Fruit fly (Drosophila melanogaster): ENCODE measurements around the gene colt.

The colt gene

dm6 chr2L:2734215-2734614, 35.7 kb downstream of the colt start:
- TF ChIP-seq pan (optimal IDR thresholded peaks at IDR 0.05) (no peak), CG8478 (optimal IDR thresholded peaks at IDR 0.05) (no peak), psq (optimal IDR thresholded peaks at IDR 0.05) (no peak), EcR (GFP tag; optimal IDR thresholded peaks at IDR 0.05) (no peak)

- no peak for TF ChIP-seq EcR (GFP tag; optimal IDR thresholded peaks at IDR 0.05)
- TF ChIP-seq usp (GFP tag; optimal IDR thresholded peaks at IDR 0.05) = no peak
- no peak for TF ChIP-seq psq (optimal IDR thresholded peaks at IDR 0.05)
- no peak for TF ChIP-seq pan (optimal IDR thresholded peaks at IDR 0.05)
Observed at dm6 chr2L:2732139-2732830, 37.6 kb downstream of the colt start.

dm6 chr2L:2731370-2732138, 38.3 kb downstream of the colt start:
- TF ChIP-seq EcR (GFP tag; optimal IDR thresholded peaks at IDR 0.05) = no peak
- TF ChIP-seq CG8478 (optimal IDR thresholded peaks at IDR 0.05) = no peak
- no peak for TF ChIP-seq Dll (optimal IDR thresholded peaks at IDR 0.05)
- TF ChIP-seq pan (optimal IDR thresholded peaks at IDR 0.05) = no peak
- TF ChIP-seq psq (optimal IDR thresholded peaks at IDR 0.05) = no peak
- no peak for TF ChIP-seq usp (GFP tag; optimal IDR thresholded peaks at IDR 0.05)

- TF ChIP-seq psq (optimal IDR thresholded peaks at IDR 0.05) = no peak
- TF ChIP-seq Dll (optimal IDR thresholded peaks at IDR 0.05) = no peak
- no peak for TF ChIP-seq EcR (GFP tag; optimal IDR thresholded peaks at IDR 0.05)
- TF ChIP-seq pan (optimal IDR thresholded peaks at IDR 0.05) = no peak
- TF ChIP-seq usp (GFP tag; optimal IDR thresholded peaks at IDR 0.05) = no peak
- no peak for TF ChIP-seq CG8478 (optimal IDR thresholded peaks at IDR 0.05)
Observed at dm6 chr2L:2730756-2731155, 39.1 kb downstream of the colt start.

dm6 chr2L:2729882-2730281, 40.0 kb downstream of the colt start:
- no peak for TF ChIP-seq EcR (GFP tag; optimal IDR thresholded peaks at IDR 0.05)
- TF ChIP-seq psq (optimal IDR thresholded peaks at IDR 0.05) = no peak
- TF ChIP-seq usp (GFP tag; optimal IDR thresholded peaks at IDR 0.05) = no peak
- no peak for TF ChIP-seq Dll (optimal IDR thresholded peaks at IDR 0.05)
- no peak for TF ChIP-seq pan (optimal IDR thresholded peaks at IDR 0.05)
- TF ChIP-seq CG8478 (optimal IDR thresholded peaks at IDR 0.05) = no peak

- no peak for TF ChIP-seq EcR (GFP tag; optimal IDR thresholded peaks at IDR 0.05)
- TF ChIP-seq usp (GFP tag; optimal IDR thresholded peaks at IDR 0.05) = no peak
- TF ChIP-seq Dll (optimal IDR thresholded peaks at IDR 0.05) = no peak
- TF ChIP-seq CG8478 (optimal IDR thresholded peaks at IDR 0.05) = no peak
- TF ChIP-seq pan (optimal IDR thresholded peaks at IDR 0.05) = no peak
- TF ChIP-seq psq (optimal IDR thresholded peaks at IDR 0.05) = no peak
Observed at dm6 chr2L:2728577-2728976, 41.3 kb downstream of the colt start.

- TF ChIP-seq pan (optimal IDR thresholded peaks at IDR 0.05) = no peak
- no peak for TF ChIP-seq psq (optimal IDR thresholded peaks at IDR 0.05)
- no peak for TF ChIP-seq CG8478 (optimal IDR thresholded peaks at IDR 0.05)
- TF ChIP-seq usp (GFP tag; optimal IDR thresholded peaks at IDR 0.05) = no peak
- TF ChIP-seq EcR (GFP tag; optimal IDR thresholded peaks at IDR 0.05) = no peak
- TF ChIP-seq Dll (optimal IDR thresholded peaks at IDR 0.05) = no peak
Observed at dm6 chr2L:2727812-2728211, 42.1 kb downstream of the colt start.

dm6 chr2L:2727364-2727763, 42.5 kb downstream of the colt start:
- no peak for TF ChIP-seq pan (optimal IDR thresholded peaks at IDR 0.05)
- TF ChIP-seq Dll (optimal IDR thresholded peaks at IDR 0.05) = no peak
- no peak for TF ChIP-seq psq (optimal IDR thresholded peaks at IDR 0.05)
- TF ChIP-seq usp (GFP tag; optimal IDR thresholded peaks at IDR 0.05) = no peak
- TF ChIP-seq CG8478 (optimal IDR thresholded peaks at IDR 0.05) = no peak
- TF ChIP-seq EcR (GFP tag; optimal IDR thresholded peaks at IDR 0.05) = no peak

- no peak for TF ChIP-seq EcR (GFP tag; optimal IDR thresholded peaks at IDR 0.05)
- TF ChIP-seq Dll (optimal IDR thresholded peaks at IDR 0.05) = no peak
- TF ChIP-seq CG8478 (optimal IDR thresholded peaks at IDR 0.05) = no peak
- TF ChIP-seq psq (optimal IDR thresholded peaks at IDR 0.05) = no peak
- TF ChIP-seq usp (GFP tag; optimal IDR thresholded peaks at IDR 0.05) = no peak
- TF ChIP-seq pan (optimal IDR thresholded peaks at IDR 0.05) = no peak
Observed at dm6 chr2L:2725374-2725773, 44.5 kb downstream of the colt start, which contains the start of gene CG31689. TSS of gene CG31689 (plus strand) at chr2L:2725674.

- TF ChIP-seq Dll (optimal IDR thresholded peaks at IDR 0.05) = no peak
- TF ChIP-seq CG8478 (optimal IDR thresholded peaks at IDR 0.05) = no peak
- TF ChIP-seq EcR (GFP tag; optimal IDR thresholded peaks at IDR 0.05) = no peak
- no peak for TF ChIP-seq pan (optimal IDR thresholded peaks at IDR 0.05)
- no peak for TF ChIP-seq psq (optimal IDR thresholded peaks at IDR 0.05)
Observed at dm6 chr2L:2724459-2724858, 45.4 kb downstream of the colt start.

- no peak for TF ChIP-seq psq (optimal IDR thresholded peaks at IDR 0.05)
- no peak for TF ChIP-seq Dll (optimal IDR thresholded peaks at IDR 0.05)
- TF ChIP-seq EcR (GFP tag; optimal IDR thresholded peaks at IDR 0.05) = no peak
- no peak for TF ChIP-seq CG8478 (optimal IDR thresholded peaks at IDR 0.05)
- no peak for TF ChIP-seq usp (GFP tag; optimal IDR thresholded peaks at IDR 0.05)
- TF ChIP-seq pan (optimal IDR thresholded peaks at IDR 0.05) = no peak
Observed at dm6 chr2L:2723100-2723499, 46.8 kb downstream of the colt start.

- TF ChIP-seq usp (GFP tag; optimal IDR thresholded peaks at IDR 0.05) (no peak), CG8478 (optimal IDR thresholded peaks at IDR 0.05) (no peak), pan (optimal IDR thresholded peaks at IDR 0.05) (no peak), psq (optimal IDR thresholded peaks at IDR 0.05) (no peak), Dll (optimal IDR thresholded peaks at IDR 0.05) (no peak), EcR (GFP tag; optimal IDR thresholded peaks at IDR 0.05) (no peak)
Observed at dm6 chr2L:2721317-2721716, 48.6 kb downstream of the colt start.

Measured in whole organism.